Fruit fly (Drosophila melanogaster): ENCODE data around the gene CG17803.

DNA sequence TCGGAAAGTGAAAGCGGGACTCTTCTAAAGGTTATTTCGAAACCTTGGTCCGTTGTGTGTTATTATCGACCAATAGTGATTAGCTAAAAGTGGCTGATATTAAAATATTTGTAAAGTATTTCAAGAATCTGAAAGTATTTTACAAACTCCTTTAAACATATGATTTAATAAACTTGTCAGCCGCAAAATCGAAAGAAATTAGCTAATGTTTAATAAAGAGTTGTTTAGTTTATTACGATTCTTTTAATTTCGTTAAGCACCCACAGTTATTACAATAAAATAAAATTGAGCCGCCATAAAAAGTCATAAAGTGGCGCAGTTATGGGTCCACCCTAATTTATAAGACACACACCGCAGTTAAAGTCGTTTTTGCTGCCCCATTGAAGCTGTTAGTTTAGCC, 11.4 kb downstream of the CG17803 start:
- TF ChIP-seq psq (optimal IDR thresholded peaks at IDR 0.05) (no peak), pan (optimal IDR thresholded peaks at IDR 0.05) (no peak), EcR (GFP tag; optimal IDR thresholded peaks at IDR 0.05) (no peak)

Data from whole organism.